Fruit fly (Drosophila melanogaster): ENCODE data around the gene CG3769.

DNA sequence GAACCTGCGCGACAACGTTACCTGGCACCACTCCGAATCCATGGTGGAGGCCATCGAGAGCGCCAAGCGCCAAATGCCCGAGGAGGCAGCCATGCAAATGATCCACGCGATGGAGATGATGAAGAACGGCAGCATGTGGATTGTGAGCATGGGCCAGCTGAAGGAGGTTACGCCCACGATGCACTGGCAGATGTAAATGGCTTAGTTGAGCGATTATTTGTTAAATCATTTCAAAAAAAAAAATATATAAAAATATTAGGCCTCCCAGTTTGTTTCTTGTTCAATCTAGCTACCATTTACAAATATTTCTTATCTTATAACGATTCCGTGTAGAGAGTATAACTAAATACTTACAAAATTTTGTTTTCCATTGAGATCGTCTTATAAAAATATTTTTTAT is 7.6 kb upstream of the CG3769 start, which contains the start of gene CG42847:
- TF ChIP-seq CG17806 (tag; optimal IDR thresholded peaks at IDR 0.05): no peak
- TF ChIP-seq CG9948 (tag; optimal IDR thresholded peaks at IDR 0.05): no peak
- TF ChIP-seq CG10348 (GFP tag; IDR thresholded peaks at IDR 0.05): no peak
- TF ChIP-seq D1 (tag; optimal IDR thresholded peaks at IDR 0.05): no peak
- no peak for TF ChIP-seq EcR (GFP tag; optimal IDR thresholded peaks at IDR 0.05)
- no peak for TF ChIP-seq CG8159 (tag; optimal IDR thresholded peaks at IDR 0.05)
- TF ChIP-seq CG12605 (GFP tag; IDR thresholded peaks at IDR 0.05): no peak
- TF ChIP-seq CG34367 (tag; optimal IDR thresholded peaks at IDR 0.05): no peak
- TF ChIP-seq Pif1A (GFP tag; optimal IDR thresholded peaks at IDR 0.05): no peak
- TF ChIP-seq rn (GFP tag; IDR thresholded peaks at IDR 0.05): no peak
- no peak for TF ChIP-seq CG8301 (tag; optimal IDR thresholded peaks at IDR 0.05)

All from whole organism, pupa.